Fruit fly (Drosophila melanogaster): Measurements from ENCODE around the gene IntS11.
A peak's percentile ranks its signal among the peaks of the same experiment; 100 is the strongest.

Gene IntS11

DNA sequence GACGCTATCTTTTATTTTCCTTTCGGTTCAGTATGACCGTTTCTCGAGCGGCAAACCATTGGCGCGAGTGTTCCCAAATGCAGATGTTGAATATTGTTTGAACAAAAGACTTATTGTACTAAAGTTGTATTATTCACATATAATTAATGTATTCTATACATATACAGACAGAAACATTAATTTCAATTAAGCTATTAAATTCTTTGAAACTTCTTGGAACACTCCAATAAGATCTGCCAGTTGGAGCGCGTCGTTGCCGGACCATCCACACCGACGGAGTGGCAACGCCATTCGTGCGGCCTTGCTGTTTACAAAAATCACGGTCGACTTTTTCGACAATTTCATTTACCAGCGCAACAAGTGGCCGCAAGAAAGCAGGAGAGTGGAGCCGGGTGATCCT lies at the start of gene IntS11, which contains the start of gene Wdr24 (continued):
- TF ChIP-seq CG5953 (GFP tag; IDR thresholded peaks at IDR 0.05) (peak; percentile 80; the same call in 1 of the 2 replicates), CG34422 (GFP tag; IDR thresholded peaks at IDR 0.05) (peak; percentile 95), CoRest (tag; optimal IDR thresholded peaks at IDR 0.05) (peak; percentile 91), Dbx (GFP tag; IDR thresholded peaks at IDR 0.05) (peak; percentile 96), CG15601 (tag; optimal IDR thresholded peaks at IDR 0.05) (peak; percentile 70), tgo (GFP tag; IDR thresholded peaks at IDR 0.05) (peak; percentile 91), crp (GFP tag; optimal IDR thresholded peaks at IDR 0.05) (peak in 1 of 2 experiments; percentile 70), H2.0 (GFP tag; IDR thresholded peaks at IDR 0.05) (peak; percentile 92), CG31365 (tag; optimal IDR thresholded peaks at IDR 0.05) (peak; percentile 9), CG18619 (GFP tag; optimal IDR thresholded peaks at IDR 0.05) (peak; percentile 67), ato (GFP tag; IDR thresholded peaks at IDR 0.05; ENCODE audit: partially characterized antibody) (no peak), CG12744 (GFP tag; optimal IDR thresholded peaks at IDR 0.05) (peak; percentile 63), hb (GFP tag; IDR thresholded peaks at IDR 0.05; ENCODE audit: partially characterized antibody) (no peak), Doc3 (GFP tag; IDR thresholded peaks at IDR 0.05; ENCODE audit: partially characterized antibody) (no peak), sisA (GFP tag; IDR thresholded peaks at IDR 0.05) (peak; percentile 93), CG13775 (GFP tag; optimal IDR thresholded peaks at IDR 0.05) (peak; percentile 73), peb (GFP tag; IDR thresholded peaks at IDR 0.05) (peak; percentile 71), CG9727 (GFP tag; optimal IDR thresholded peaks at IDR 0.05) (peak; percentile 56), ac (GFP tag; optimal IDR thresholded peaks at IDR 0.05) (no peak), CG12942 (GFP tag; optimal IDR thresholded peaks at IDR 0.05) (peak; percentile 72), TFAM (GFP tag; optimal IDR thresholded peaks at IDR 0.05) (no peak), CG12236 (GFP tag; optimal IDR thresholded peaks at IDR 0.05) (no peak), Mrtf (GFP tag; IDR thresholded peaks at IDR 0.05) (peak; percentile 84; the same call in 2 of the 3 replicates), Hand (GFP tag; optimal IDR thresholded peaks at IDR 0.05) (peak; percentile 49), tup (GFP tag; optimal IDR thresholded peaks at IDR 0.05) (peak; percentile 37), Vsx1 (GFP tag; optimal IDR thresholded peaks at IDR 0.05) (no peak)

DNA sequence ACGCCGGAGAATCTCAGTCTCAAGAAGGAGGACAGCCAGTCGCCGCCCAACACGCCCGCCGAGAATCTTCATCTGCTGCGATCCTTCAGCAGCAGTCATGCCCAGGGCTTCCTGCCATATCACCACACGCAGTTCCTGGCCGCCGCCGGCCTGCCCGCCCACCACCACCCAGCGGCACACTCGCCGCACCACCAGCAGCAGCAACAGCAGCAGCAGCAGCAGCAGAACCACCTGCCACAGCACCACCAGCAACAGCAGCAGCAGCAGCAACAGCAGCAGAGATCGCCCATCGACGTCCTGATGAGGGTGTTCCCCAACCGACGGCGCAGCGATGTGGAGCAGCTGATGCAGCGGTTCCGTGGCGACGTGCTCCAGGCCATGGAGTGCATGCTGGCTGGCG lies 49.4 kb upstream of the IntS11 start:
- TF ChIP-seq Fer1 (GFP tag; optimal IDR thresholded peaks at IDR 0.05) (no peak), CG1529 (GFP tag; optimal IDR thresholded peaks at IDR 0.05) (no peak), Dref (GFP tag; IDR thresholded peaks at IDR 0.05) (no peak), Camta (GFP tag; optimal IDR thresholded peaks at IDR 0.05) (no peak), CG9817 (tag; optimal IDR thresholded peaks at IDR 0.05) (no peak), B-H2 (GFP tag; optimal IDR thresholded peaks at IDR 0.05) (no peak), croc (GFP tag; conservative IDR thresholded peaks at IDR 0.05) (no peak), chif (GFP tag; optimal IDR thresholded peaks at IDR 0.05) (no peak), CG7987 (GFP tag; optimal IDR thresholded peaks at IDR 0.05) (no peak), vvl (GFP tag; IDR thresholded peaks at IDR 0.05) (no peak), ash1 (GFP tag; optimal IDR thresholded peaks at IDR 0.05) (no peak), CG11696 (GFP tag; IDR thresholded peaks at IDR 0.05) (no peak), Antp (GFP tag; optimal IDR thresholded peaks at IDR 0.05) (no peak), tx (GFP tag; optimal IDR thresholded peaks at IDR 0.05) (no peak)

DNA sequence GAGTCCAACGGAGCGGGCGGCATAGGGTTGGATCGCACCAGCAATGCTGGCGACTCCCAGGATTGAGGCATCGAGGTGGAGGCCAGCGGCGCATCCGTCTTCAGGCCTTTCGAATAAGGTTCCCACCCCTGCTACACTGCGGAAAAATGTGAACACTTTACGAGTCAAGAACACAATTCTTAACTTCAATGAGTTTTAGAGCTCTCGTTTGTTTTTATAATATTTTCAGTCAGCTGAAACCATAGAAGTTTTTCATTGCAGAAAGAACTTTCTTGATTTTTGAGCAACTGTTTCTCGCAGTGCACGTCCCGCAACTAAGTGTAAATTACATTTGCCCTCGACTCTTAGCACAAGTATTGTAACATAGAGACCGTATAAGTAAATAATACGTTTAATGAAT lies 48.8 kb upstream of the IntS11 start:
- peak; percentile 36 for TF ChIP-seq CG4424 (GFP tag; optimal IDR thresholded peaks at IDR 0.05)
- no peak for TF ChIP-seq D (optimal IDR thresholded peaks at IDR 0.05)
- peak; percentile 11 for TF ChIP-seq D (GFP tag; optimal IDR thresholded peaks at IDR 0.05)
- TF ChIP-seq CG4820 (GFP tag; optimal IDR thresholded peaks at IDR 0.05): peak; percentile 30
- TF ChIP-seq dan (GFP tag; IDR thresholded peaks at IDR 0.05): peak; percentile 18; the same call in 1 of the 2 replicates
- peak; percentile 28 for TF ChIP-seq fd102C (GFP tag; optimal IDR thresholded peaks at IDR 0.05)
- TF ChIP-seq zf30C (GFP tag; optimal IDR thresholded peaks at IDR 0.05): peak; percentile 9
- TF ChIP-seq CG17829 (tag; optimal IDR thresholded peaks at IDR 0.05): peak; percentile 37
- peak in 1 of 2 experiments; percentile 32 for TF ChIP-seq bsh (GFP tag; optimal IDR thresholded peaks at IDR 0.05)
- TF ChIP-seq CG8765 (GFP tag; IDR thresholded peaks at IDR 0.05): peak; percentile 61; the same call in 1 of the 2 replicates
- peak; percentile 14 for TF ChIP-seq nmo (GFP tag; optimal IDR thresholded peaks at IDR 0.05)
- peak; percentile 10 for TF ChIP-seq Atf3 (GFP tag; optimal IDR thresholded peaks at IDR 0.05)

Measured in whole organism, embryonic.